Worm (Caenorhabditis elegans): Measurements from ENCODE around the gene gar-1.

gar-1 gene

DNA sequence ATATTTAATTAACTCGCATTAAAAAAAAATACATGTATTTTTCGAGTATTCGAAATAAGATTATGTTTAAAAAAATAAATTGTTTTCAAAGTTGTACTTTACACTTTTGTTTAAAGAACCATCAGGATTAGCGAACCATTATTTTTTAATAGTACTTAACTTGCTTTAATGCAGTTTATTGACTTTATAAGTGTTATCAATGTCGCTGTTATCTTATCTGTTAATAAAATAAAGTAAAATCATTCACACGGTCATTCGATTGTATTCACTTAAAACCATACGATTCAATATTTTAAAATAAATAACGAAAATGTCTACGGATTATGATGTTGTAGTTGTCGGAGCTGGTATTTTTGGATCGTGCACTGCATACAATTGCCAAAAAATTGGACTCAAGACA, 8.1 kb downstream of the gar-1 start, which contains the start of gene C15B12.1:
C15B12.1 (plus strand) TSS at position 271 of the 400 bp plus-strand sequence.
- TF ChIP-seq T07F8.4 (tag; optimal IDR thresholded peaks at IDR 0.05) = no peak
- no peak for TF ChIP-seq K11D2.4 (GFP tag; IDR thresholded peaks at IDR 0.05)
- TF ChIP-seq Y53F4B.3 (GFP tag; IDR thresholded peaks at IDR 0.05) = no peak
- no peak for TF ChIP-seq atf-7 (tag; optimal IDR thresholded peaks at IDR 0.05)
- no peak for TF ChIP-seq hlh-12 (tag; optimal IDR thresholded peaks at IDR 0.05)
- TF ChIP-seq ama-1 (optimal IDR thresholded peaks at IDR 0.05) = no peak
- no peak for TF ChIP-seq ama-1 (GFP tag; optimal IDR thresholded peaks at IDR 0.05)
- no peak for TF ChIP-seq F52B5.7 (tag; optimal IDR thresholded peaks at IDR 0.05)
- no peak for TF ChIP-seq attf-3 (GFP tag; conservative IDR thresholded peaks at IDR 0.05)
- TF ChIP-seq unc-130 (GFP tag; optimal IDR thresholded peaks at IDR 0.05) = no peak
- no peak for TF ChIP-seq aptf-2 (GFP tag; conservative IDR thresholded peaks at IDR 0.05)
- no peak for TF ChIP-seq mxl-1 (tag; optimal IDR thresholded peaks at IDR 0.05)
- TF ChIP-seq sdz-38 (tag; optimal IDR thresholded peaks at IDR 0.05) = no peak
- no peak for TF ChIP-seq F55B11.4 (tag; optimal IDR thresholded peaks at IDR 0.05; ENCODE audit: borderline replicate concordance, insufficient read depth)
- TF ChIP-seq pha-4 (tag; optimal IDR thresholded peaks at IDR 0.05) = no peak
- no peak for TF ChIP-seq nhr-80 (tag; optimal IDR thresholded peaks at IDR 0.05)

DNA sequence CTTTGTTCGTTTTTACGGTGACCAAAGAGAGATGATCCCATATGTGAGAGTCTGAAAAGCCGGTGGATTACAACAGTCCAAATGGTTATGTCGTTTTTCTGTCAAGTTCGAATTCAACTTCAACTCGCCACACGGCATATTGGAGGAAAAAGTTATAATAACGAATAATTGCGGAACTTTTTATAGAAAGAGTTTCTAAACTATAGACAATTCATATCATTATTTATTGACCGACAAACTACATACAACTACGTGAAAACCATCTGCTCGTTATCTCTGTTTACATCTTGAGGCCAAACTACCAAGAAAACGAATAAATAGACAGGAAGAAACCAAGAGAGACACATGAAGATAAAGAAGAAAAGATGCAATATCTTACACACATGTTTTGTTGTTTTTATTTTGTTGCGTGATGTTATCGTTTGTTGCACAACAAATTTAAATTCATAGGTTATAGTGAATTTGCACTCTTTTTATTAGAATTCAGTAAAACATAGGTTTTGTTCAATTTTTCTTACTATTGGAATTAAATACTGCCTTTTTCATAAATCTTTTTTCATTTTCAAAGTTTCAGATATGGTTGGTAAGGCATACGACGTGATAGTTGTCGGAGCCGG, 10.9 kb downstream of the gar-1 start, which contains the start of the genes C15B12.4 and C15B12.8:
C15B12.4 (minus strand) TSS at position 51 of the 617 bp plus-strand sequence.
C15B12.8 (plus strand) TSS at position 567 of the 617 bp plus-strand sequence.
- TF ChIP-seq tbx-9 (tag; optimal IDR thresholded peaks at IDR 0.05; ENCODE audit: borderline replicate concordance) (no peak), F10E7.11 (tag; optimal IDR thresholded peaks at IDR 0.05) (no peak), hrde-1 (tag; optimal IDR thresholded peaks at IDR 0.05; ENCODE audit: borderline replicate concordance) (no peak), hmg-20 (GFP tag; IDR thresholded peaks at IDR 0.05) (no peak), let-607 (tag; optimal IDR thresholded peaks at IDR 0.05) (no peak), egl-44 (GFP tag; IDR thresholded peaks at IDR 0.05) (no peak), ztf-6 (GFP tag; IDR thresholded peaks at IDR 0.05) (no peak), ekl-4 (GFP tag; IDR thresholded peaks at IDR 0.05) (no peak), akir-1 (GFP tag; optimal IDR thresholded peaks at IDR 0.05) (no peak), cebp-2 (GFP tag; IDR thresholded peaks at IDR 0.05) (no peak), F39B2.1 (GFP tag; IDR thresholded peaks at IDR 0.05) (no peak), pbrm-1 (GFP tag; IDR thresholded peaks at IDR 0.05) (no peak), T26A5.8 (tag; optimal IDR thresholded peaks at IDR 0.05) (no peak), lin-26 (GFP tag; IDR thresholded peaks at IDR 0.05) (no peak), nfya-2 (GFP tag; IDR thresholded peaks at IDR 0.05) (no peak)

DNA sequence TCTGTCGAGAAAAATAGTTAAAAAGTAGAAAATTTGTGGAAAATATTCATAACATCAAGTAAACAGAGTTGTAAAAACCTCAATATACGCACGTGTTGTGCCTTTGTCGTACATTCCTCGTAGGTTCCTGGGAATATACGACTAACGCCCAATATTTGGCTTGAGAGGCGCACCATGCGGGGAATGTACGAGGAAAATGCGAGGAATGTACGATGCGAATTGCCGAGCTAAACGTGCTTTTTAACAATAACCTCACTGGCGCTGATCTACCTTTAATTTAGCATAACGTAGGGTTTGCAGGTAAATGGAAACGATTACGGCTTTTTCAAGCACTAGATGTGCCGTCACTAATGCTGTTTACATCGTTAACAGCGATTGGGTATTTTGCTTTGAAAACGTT, 16.2 kb downstream of the gar-1 start, which contains the start of gene C15B12.9:
C15B12.9 (plus strand) TSS at position 301 of the 400 bp plus-strand sequence.
- no peak for TF ChIP-seq rec-8 (tag; optimal IDR thresholded peaks at IDR 0.05)
- no peak for TF ChIP-seq hlh-26 (GFP tag; conservative IDR thresholded peaks at IDR 0.05)
- TF ChIP-seq egrh-3 (GFP tag; IDR thresholded peaks at IDR 0.05) = no peak
- no peak for TF ChIP-seq K12H6.12 (tag; optimal IDR thresholded peaks at IDR 0.05)
- TF ChIP-seq nhr-80 (tag; optimal IDR thresholded peaks at IDR 0.05) = no peak

DNA sequence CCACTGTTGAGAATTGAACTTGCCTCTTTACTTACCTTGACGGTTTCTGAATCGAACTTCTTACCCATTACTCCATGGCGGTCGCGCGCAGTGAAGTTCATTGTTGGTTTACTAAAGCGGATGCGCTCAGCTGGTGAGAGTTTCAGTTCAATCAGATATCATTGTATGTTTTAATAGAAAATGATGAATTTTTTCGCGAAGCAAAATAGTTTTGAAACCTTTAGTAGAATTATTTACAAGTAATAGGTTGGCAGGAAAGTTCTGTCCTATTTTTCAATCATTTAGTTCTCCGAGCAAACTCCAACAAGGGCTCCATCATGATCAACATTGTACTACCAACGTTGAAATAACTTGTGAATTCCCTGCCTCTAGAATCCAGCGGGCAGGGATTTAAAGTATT, 17.2 kb downstream of the gar-1 start, which contains the start of gene C15B12.3:
C15B12.3 (minus strand) TSS at position 101 of the 400 bp plus-strand sequence.
- TF ChIP-seq tbp1 (GFP tag; optimal IDR thresholded peaks at IDR 0.05) (peak; percentile 38), B0261.1 (tag; optimal IDR thresholded peaks at IDR 0.05) (peak; percentile 6), rpc-1 (optimal IDR thresholded peaks at IDR 0.05) (no peak), rpc-1 (tag; optimal IDR thresholded peaks at IDR 0.05) (peak; percentile 57), attf-5 (GFP tag; optimal IDR thresholded peaks at IDR 0.05) (no peak), F55B11.4 (tag; optimal IDR thresholded peaks at IDR 0.05; ENCODE audit: borderline replicate concordance, insufficient read depth) (no peak)

Data from whole organism, young adult.